Worm (Caenorhabditis elegans) whole organism, midembryonic: ENCODE measurements around the gene C18A3.11.

ENCODE experiments used
- T22C8.4 ChIP-seq: fragments of 200-800 bp; sonication (Bioruptor generic); IDR thresholded peaks from 2 replicates; pipeline ENCODE4 v1.3.6; 2022; ENCODE audit warnings: missing genetic modification characterization, missing compliant biosample characterization
- cog-1 ChIP-seq: sonication (generic microtip); optimal IDR thresholded peaks from 2 replicates; lab custom pipeline; 2016; ENCODE audit warnings: missing genetic modification characterization, missing compliant biosample characterization
- flt-1 ChIP-seq: fragments of 200-800 bp; sonication (Bioruptor generic); IDR thresholded peaks from 2 replicates; pipeline ENCODE4 v1.3.6; 2022; ENCODE audit warnings: missing genetic modification characterization, missing compliant biosample characterization
- klf-2 ChIP-seq: fragments of 200-800 bp; sonication (Bioruptor generic); conservative IDR thresholded peaks from 2 replicates; pipeline ENCODE4 v1.3.6; 2022; ENCODE audit warnings: missing genetic modification reagents, missing genetic modification characterization, missing compliant biosample characterization
- med-1 ChIP-seq: sonication (generic microtip); optimal IDR thresholded peaks from 2 replicates; lab custom pipeline; 2017; ENCODE audit warnings: missing genetic modification characterization, mild to moderate bottlenecking, missing compliant biosample characterization, antibody characterized with exemption, missing genetic modification reagents; ENCODE audit not compliant: insufficient read depth
- ref-1 ChIP-seq: fragments of 200-800 bp; sonication (Bioruptor generic); conservative IDR thresholded peaks from 2 replicates; pipeline ENCODE4 v1.3.6; 2022; ENCODE audit warnings: missing genetic modification reagents, missing genetic modification characterization, missing compliant biosample characterization
- tab-1 ChIP-seq: fragments of 200-800 bp; sonication (Bioruptor generic); IDR thresholded peaks from 2 replicates; pipeline ENCODE4 v1.3.6; 2022; ENCODE audit warnings: missing genetic modification characterization, missing compliant biosample characterization
- ztf-23 ChIP-seq: fragments of 200-800 bp; sonication (Bioruptor generic); IDR thresholded peaks from 2 replicates; pipeline ENCODE4 v1.3.6; 2022; ENCODE audit warnings: missing genetic modification reagents, missing genetic modification characterization, missing compliant biosample characterization

ce11 chrII:5751353-5751752, 20.5 kb downstream of the C18A3.11 start:
- TF ChIP-seq tab-1 (no peak), flt-1 (GFP tag; lab: Robert Waterston, UW) (no peak), T22C8.4 (GFP tag; lab: Robert Waterston, UW) (no peak), klf-2 (GFP tag; lab: Robert Waterston, UW) (no peak), med-1 (GFP tag; lab: Kevin White, UChicago) (no peak), ref-1 (no peak), cog-1 (tag; lab: Kevin White, UChicago) (no peak), ztf-23 (GFP tag; lab: Robert Waterston, UW) (no peak)
